Worm (Caenorhabditis elegans): ENCODE data around the gene R05D3.3.

DNA sequence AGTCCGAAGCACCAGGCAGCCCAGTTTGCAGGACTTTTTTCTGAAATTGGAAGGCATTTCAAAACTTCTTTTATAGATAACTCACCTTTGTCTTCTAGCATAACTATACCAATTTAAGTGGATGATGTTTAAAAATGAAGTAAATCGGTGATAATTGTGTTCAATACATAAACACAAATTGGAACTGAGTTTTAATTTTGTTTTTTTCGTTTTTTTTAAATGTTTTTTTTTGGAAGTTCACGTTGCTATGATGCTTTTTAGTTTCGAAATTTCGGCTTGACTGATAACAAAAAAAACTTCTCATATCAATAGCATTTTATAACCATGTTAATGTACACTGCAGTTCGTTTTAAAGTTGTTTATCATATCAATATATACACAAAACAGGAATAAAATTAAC lies 25.7 kb downstream of the R05D3.3 start, which contains the start of gene ZK353.4:
- TF ChIP-seq zip-8 (tag; optimal IDR thresholded peaks at IDR 0.05) (no peak), elt-1 (tag; optimal IDR thresholded peaks at IDR 0.05; ENCODE audit: borderline replicate concordance, insufficient read depth) (no peak), cnd-1 (tag; optimal IDR thresholded peaks at IDR 0.05) (no peak), unc-62 (GFP tag; optimal IDR thresholded peaks at IDR 0.05) (no peak), mab-5 (tag; optimal IDR thresholded peaks at IDR 0.05) (no peak), mep-1 (tag; optimal IDR thresholded peaks at IDR 0.05) (no peak), elt-3 (tag; optimal IDR thresholded peaks at IDR 0.05) (no peak), lsy-2 (tag; optimal IDR thresholded peaks at IDR 0.05) (no peak), nhr-237 (tag; optimal IDR thresholded peaks at IDR 0.05) (no peak), snpc-4 (tag; optimal IDR thresholded peaks at IDR 0.05) (no peak), ztf-11 (tag; optimal IDR thresholded peaks at IDR 0.05) (no peak)

Measured in whole organism, mixed stage, embryonic.